Worm (Caenorhabditis elegans): Measurements from ENCODE around the gene F56A11.5.

ce11 chrIV:604817-605216 is 34.2 kb upstream of the F56A11.5 start:
- TF ChIP-seq madf-3 (GFP tag; IDR thresholded peaks at IDR 0.05) (no peak), ccch-3 (GFP tag; optimal IDR thresholded peaks at IDR 0.05) (no peak), unc-130 (GFP tag; optimal IDR thresholded peaks at IDR 0.05) (no peak), ztf-3 (GFP tag; optimal IDR thresholded peaks at IDR 0.05) (no peak), snpc-4 (GFP tag; optimal IDR thresholded peaks at IDR 0.05) (no peak), snpc-4 (tag; optimal IDR thresholded peaks at IDR 0.05) (no peak), F33H1.4 (GFP tag; IDR thresholded peaks at IDR 0.05) (no peak), nfya-2 (GFP tag; IDR thresholded peaks at IDR 0.05) (no peak), pha-4 (tag; optimal IDR thresholded peaks at IDR 0.05) (no peak), nfya-1 (tag; optimal IDR thresholded peaks at IDR 0.05; ENCODE audit: borderline replicate concordance, insufficient read depth) (no peak), F57A8.1 (GFP tag; optimal IDR thresholded peaks at IDR 0.05) (no peak)
